Worm (Caenorhabditis elegans) whole organism, late embryonic: ENCODE data around the gene Y25C1A.6.

Experiments used
- ama-1 ChIP-seq: fragments of 150-350 bp; optimal IDR thresholded peaks from 2 replicates; lab custom pipeline; 2014
- ceh-24 ChIP-seq: sonication (generic microtip); optimal IDR thresholded peaks from 2 replicates; lab custom pipeline; 2016; ENCODE audit warnings: mild to moderate bottlenecking, missing genetic modification characterization, missing compliant biosample characterization
- elt-2 ChIP-seq: sonication (generic microtip); optimal IDR thresholded peaks from 2 replicates; lab custom pipeline; 2016; ENCODE audit warnings: missing genetic modification reagents, missing genetic modification characterization, missing compliant biosample characterization
- eyg-1 ChIP-seq: sonication (generic microtip); optimal IDR thresholded peaks from 2 replicates; lab custom pipeline; 2016; ENCODE audit warnings: missing genotype, missing genetic modification characterization, missing compliant biosample characterization
- hlh-13 ChIP-seq: fragments of 200-800 bp; sonication (Bioruptor generic); optimal IDR thresholded peaks from 2 replicates; lab custom pipeline; 2018; ENCODE audit warnings: mild to moderate bottlenecking, missing genetic modification characterization, missing compliant biosample characterization
- hlh-8 ChIP-seq: sonication (generic microtip); optimal IDR thresholded peaks from 2 replicates; lab custom pipeline; 2016; ENCODE audit warnings: missing genotype, missing genetic modification characterization, missing compliant biosample characterization
- lim-6 ChIP-seq: sonication (generic microtip); optimal IDR thresholded peaks from 2 replicates; lab custom pipeline; 2016; ENCODE audit warnings: missing genetic modification characterization, missing compliant biosample characterization
- lin-11 ChIP-seq: fragments of 200-800 bp; sonication (Bioruptor generic); optimal IDR thresholded peaks from 2 replicates; lab custom pipeline; 2018; ENCODE audit warnings: mild to moderate bottlenecking, missing genetic modification characterization, missing compliant biosample characterization
- nhr-232 ChIP-seq: sonication (generic microtip); optimal IDR thresholded peaks from 2 replicates; lab custom pipeline; 2016; ENCODE audit warnings: missing genetic modification characterization, missing compliant biosample characterization
- pag-3 ChIP-seq: sonication (generic microtip); optimal IDR thresholded peaks from 2 replicates; lab custom pipeline; 2016; ENCODE audit warnings: missing compliant biosample characterization, missing genetic modification characterization, borderline replicate concordance
- syd-9 ChIP-seq: sonication (generic microtip); optimal IDR thresholded peaks from 2 replicates; lab custom pipeline; 2016; ENCODE audit warnings: mild to moderate bottlenecking, missing genetic modification characterization, moderate library complexity, missing compliant biosample characterization

DNA sequence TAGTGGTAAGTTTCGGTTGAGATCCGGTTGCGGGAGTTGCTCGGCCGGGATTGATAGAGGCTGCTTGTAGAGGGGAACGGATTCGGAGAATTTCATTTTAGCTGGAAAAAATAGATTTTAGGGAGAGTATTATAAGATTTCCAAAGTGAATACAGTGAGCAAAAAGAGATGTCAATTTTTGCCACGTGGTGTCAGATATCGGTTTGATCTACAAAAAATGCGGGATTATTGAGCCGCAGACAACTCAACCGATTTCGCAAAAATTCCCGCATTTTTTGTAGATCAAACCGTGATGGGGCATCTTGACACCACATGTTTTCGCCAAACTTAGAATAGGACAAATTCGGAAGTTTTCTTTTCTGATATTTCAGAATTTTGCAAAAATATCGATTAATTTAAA is 6.7 kb upstream of the Y25C1A.6 start, which contains the start of gene lido-13:
- no peak for TF ChIP-seq lim-6 (tag; lab: Kevin White, UChicago)
- no peak for TF ChIP-seq hlh-13 (GFP tag; lab: Kevin White, UChicago)
- no peak for TF ChIP-seq lin-11 (tag; lab: Kevin White, UChicago)
- no peak for TF ChIP-seq syd-9 (tag; lab: Kevin White, UChicago)
- TF ChIP-seq pag-3, result no peak
- TF ChIP-seq elt-2 (tag; lab: Kevin White, UChicago), result no peak
- TF ChIP-seq ama-1 (lab: Kevin White, UChicago), result no peak
- TF ChIP-seq nhr-232 (tag; lab: Kevin White, UChicago), result no peak
- no peak for TF ChIP-seq hlh-8 (tag; lab: Kevin White, UChicago)
- no peak for TF ChIP-seq ceh-24 (tag; lab: Kevin White, UChicago)
- TF ChIP-seq eyg-1 (tag; lab: Kevin White, UChicago), result no peak
